Worm (Caenorhabditis elegans): ENCODE measurements around the gene nhr-197.

- TF ChIP-seq ztf-23 (GFP tag; IDR thresholded peaks at IDR 0.05) = no peak
- no peak for TF ChIP-seq ztf-29 (GFP tag; IDR thresholded peaks at IDR 0.05)
- no peak for TF ChIP-seq cog-1 (tag; optimal IDR thresholded peaks at IDR 0.05)
- TF ChIP-seq flt-1 (GFP tag; IDR thresholded peaks at IDR 0.05) = no peak
- no peak for TF ChIP-seq ref-1 (GFP tag; conservative IDR thresholded peaks at IDR 0.05)
- no peak for TF ChIP-seq tab-1 (GFP tag; IDR thresholded peaks at IDR 0.05)
- no peak for TF ChIP-seq T22C8.4 (GFP tag; IDR thresholded peaks at IDR 0.05)
- no peak for TF ChIP-seq klf-2 (GFP tag; conservative IDR thresholded peaks at IDR 0.05)
- no peak for TF ChIP-seq med-1 (GFP tag; optimal IDR thresholded peaks at IDR 0.05; ENCODE audit: insufficient read depth)
These were observed 24.1 kb downstream of the nhr-197 start, which contains the start of gene str-101 for ce11 chrV:15711898-15712297.

Measured in whole organism, midembryonic.